Fruit fly (Drosophila melanogaster) Kc167 (cell line): ENCODE data around the gene CG31627.

ENCODE experiments used
- Myc ChIP-seq: fragments of >200 bp; optimal IDR thresholded peaks from 2 replicates; lab custom pipeline; 2017; ENCODE audit warnings: missing external identifiers
- Sin3A ChIP-seq: fragments of >200 bp; optimal IDR thresholded peaks from 2 replicates; lab custom pipeline; 2018; ENCODE audit warnings: missing external identifiers
- h ChIP-seq: fragments of >200 bp; optimal IDR thresholded peaks from 3 replicates; lab custom pipeline; 2018; ENCODE audit warnings: missing external identifiers
- insv ChIP-seq: fragments of >200 bp; optimal IDR thresholded peaks from 3 replicates; lab custom pipeline; 2018; ENCODE audit warnings: missing external identifiers
- psq ChIP-seq: fragments of >200 bp; optimal IDR thresholded peaks from 2 replicates; lab custom pipeline; 2017; ENCODE audit warnings: missing external identifiers

dm6 chr2L:21214961-21215362, 41.9 kb downstream of the CG31627 start:
- no peak for TF ChIP-seq Sin3A
- no peak for TF ChIP-seq h
- no peak for TF ChIP-seq Myc (lab: Kevin White, UChicago)
- TF ChIP-seq insv (lab: Kevin White, UChicago) = no peak
- no peak for TF ChIP-seq psq (lab: Kevin White, UChicago)
